Worm (Caenorhabditis elegans) whole organism, L2 larva: ENCODE measurements around the gene K09H11.11.
A peak's percentile ranks its signal among the peaks of the same experiment; 100 is the strongest.

Source experiments
- F13H6.1 ChIP-seq: sonication (generic microtip); optimal IDR thresholded peaks from 2 replicates; lab custom pipeline; 2016; ENCODE audit warnings: missing genetic modification characterization, missing compliant biosample characterization
- R02D3.7 ChIP-seq: fragments of 150-350 bp; optimal IDR thresholded peaks from 2 replicates; lab custom pipeline; 2014; ENCODE audit warnings: missing biosample characterization, missing genetic modification characterization
- Y55F3AM.14 ChIP-seq: fragments of 200-800 bp; sonication (Bioruptor generic); optimal IDR thresholded peaks from 2 replicates; lab custom pipeline; 2018; ENCODE audit warnings: mild to moderate bottlenecking, missing genetic modification characterization, missing compliant biosample characterization
- ZK546.5 ChIP-seq: sonication (generic microtip); optimal IDR thresholded peaks from 2 replicates; lab custom pipeline; 2017; ENCODE audit warnings: missing biosample characterization, missing genetic modification characterization
- blmp-1 ChIP-seq: sonication (generic microtip); optimal IDR thresholded peaks from 2 replicates; lab custom pipeline; 2017; ENCODE audit warnings: missing genetic modification characterization, mild to moderate bottlenecking, missing compliant biosample characterization, antibody characterized with exemption, moderate library complexity; ENCODE audit not compliant: insufficient read depth
- ceh-82 ChIP-seq: fragments of 150-350 bp; optimal IDR thresholded peaks from 2 replicates; lab custom pipeline; 2014; ENCODE audit warnings: missing biosample characterization, missing genetic modification characterization
- crh-2 ChIP-seq: sonication (generic microtip); optimal IDR thresholded peaks from 2 replicates; lab custom pipeline; 2017; ENCODE audit warnings: missing biosample characterization, missing genetic modification characterization
- dmd-4 ChIP-seq: sonication (generic microtip); optimal IDR thresholded peaks from 2 replicates; lab custom pipeline; 2017; ENCODE audit warnings: missing biosample characterization, missing genetic modification characterization
- egl-27 ChIP-seq: sonication (generic microtip); optimal IDR thresholded peaks from 3 replicates; lab custom pipeline; 2017; ENCODE audit warnings: missing biosample characterization, missing genetic modification reagents, missing genetic modification characterization
- elt-1 ChIP-seq: fragments of 150-350 bp; optimal IDR thresholded peaks from 2 replicates; lab custom pipeline; 2014; ENCODE audit warnings: missing biosample characterization, missing genetic modification characterization
- fos-1 ChIP-seq: fragments of 150-350 bp; optimal IDR thresholded peaks from 2 replicates; lab custom pipeline; 2014; ENCODE audit warnings: missing biosample characterization, missing genetic modification characterization
- gmeb-1 ChIP-seq: fragments of 150-350 bp; optimal IDR thresholded peaks from 2 replicates; lab custom pipeline; 2014; ENCODE audit warnings: missing biosample characterization, missing genetic modification characterization
- lin-13 ChIP-seq: fragments of 150-350 bp; optimal IDR thresholded peaks from 2 replicates; lab custom pipeline; 2014; ENCODE audit warnings: missing biosample characterization, missing genetic modification reagents, missing genetic modification characterization
- lin-39 ChIP-seq: fragments of 150-350 bp; optimal IDR thresholded peaks from 2 replicates; lab custom pipeline; 2014; ENCODE audit warnings: missing biosample characterization, missing genetic modification reagents, missing genetic modification characterization
- lsy-2 ChIP-seq, 2 experiments: fragments of 150-350 bp in 1 of 2; sonication (generic microtip) in 1 of 2; optimal IDR thresholded peaks; 2 replicates each; lab custom pipeline; 2014 to 2017; ENCODE audit warnings: missing biosample characterization in 2 of 2, missing genetic modification characterization in 2 of 2
- mab-5 ChIP-seq: fragments of 150-350 bp; optimal IDR thresholded peaks from 2 replicates; lab custom pipeline; 2014; ENCODE audit warnings: missing biosample characterization, missing genetic modification characterization
- mbf-1 ChIP-seq: sonication (generic microtip); optimal IDR thresholded peaks from 2 replicates; lab custom pipeline; 2017; ENCODE audit warnings: missing biosample characterization, missing genetic modification characterization
- mdl-1 ChIP-seq, 2 experiments: fragments of 150-350 bp in 1 of 2; sonication (generic microtip) in 1 of 2; optimal IDR thresholded peaks; 2 replicates each; lab custom pipeline; 2017; ENCODE audit warnings: missing biosample characterization in 2 of 2, missing genetic modification characterization in 2 of 2
- nhr-12 ChIP-seq: fragments of 150-350 bp; optimal IDR thresholded peaks from 2 replicates; lab custom pipeline; 2014; ENCODE audit warnings: missing biosample characterization, missing genetic modification characterization
- nhr-129 ChIP-seq: fragments of 150-350 bp; optimal IDR thresholded peaks from 2 replicates; lab custom pipeline; 2014; ENCODE audit warnings: missing biosample characterization, missing genetic modification characterization
- nhr-21 ChIP-seq: fragments of 150-350 bp; optimal IDR thresholded peaks from 2 replicates; lab custom pipeline; 2014; ENCODE audit warnings: missing biosample characterization, missing genetic modification characterization
- nhr-23 ChIP-seq: fragments of 150-350 bp; optimal IDR thresholded peaks from 2 replicates; lab custom pipeline; 2014; ENCODE audit warnings: missing biosample characterization, missing genetic modification reagents, missing genetic modification characterization
- nhr-237 ChIP-seq: fragments of 150-350 bp; optimal IDR thresholded peaks from 2 replicates; lab custom pipeline; 2014; ENCODE audit warnings: missing biosample characterization, missing genetic modification characterization
- nhr-25 ChIP-seq: fragments of 150-350 bp; sonication (generic microtip); optimal IDR thresholded peaks from 3 replicates; lab custom pipeline; 2014; ENCODE audit warnings: missing biosample characterization, missing genetic modification characterization
- nhr-77 ChIP-seq: fragments of 150-350 bp; optimal IDR thresholded peaks from 2 replicates; lab custom pipeline; 2014; ENCODE audit warnings: missing biosample characterization, missing genetic modification characterization
- peb-1 ChIP-seq: fragments of 150-350 bp; optimal IDR thresholded peaks from 2 replicates; lab custom pipeline; 2014; ENCODE audit warnings: missing biosample characterization, missing genetic modification characterization
- sem-4 ChIP-seq: fragments of 150-350 bp; optimal IDR thresholded peaks from 2 replicates; lab custom pipeline; 2014; ENCODE audit warnings: missing biosample characterization, missing genetic modification reagents, missing genetic modification characterization
- skn-1 ChIP-seq: sonication (generic microtip); optimal IDR thresholded peaks from 2 replicates; lab custom pipeline; 2017; ENCODE audit warnings: missing biosample characterization, missing genetic modification characterization
- sma-3 ChIP-seq: sonication (generic microtip); optimal IDR thresholded peaks from 2 replicates; lab custom pipeline; 2016; ENCODE audit warnings: missing genetic modification reagents, missing genetic modification characterization, missing compliant biosample characterization
- sma-9 ChIP-seq, 2 experiments: fragments of 150-350 bp in 1 of 2; sonication (generic microtip) in 1 of 2; optimal IDR thresholded peaks; 2 replicates each; lab custom pipeline; 2014 to 2016; ENCODE audit warnings: missing genetic modification characterization in 2 of 2, mild to moderate bottlenecking in 1 of 2, missing biosample characterization in 1 of 2, missing compliant biosample characterization in 1 of 2, missing genetic modification reagents in 1 of 2, moderate library complexity in 1 of 2
- snpc-4 ChIP-seq: fragments of 150-350 bp; optimal IDR thresholded peaks from 2 replicates; lab custom pipeline; 2014; ENCODE audit warnings: missing biosample characterization, missing genetic modification characterization
- unc-39 ChIP-seq: fragments of 150-350 bp; optimal IDR thresholded peaks from 2 replicates; lab custom pipeline; 2014; ENCODE audit warnings: missing biosample characterization, missing genetic modification characterization
- unc-55 ChIP-seq: fragments of 150-350 bp; sonication (generic microtip); optimal IDR thresholded peaks from 3 replicates; lab custom pipeline; 2014; ENCODE audit warnings: missing biosample characterization, missing genetic modification reagents, missing genetic modification characterization
- unc-62 ChIP-seq: fragments of 150-350 bp; optimal IDR thresholded peaks from 2 replicates; lab custom pipeline; 2014; ENCODE audit warnings: missing biosample characterization, missing genetic modification reagents, missing genetic modification characterization
- ztf-1 ChIP-seq: fragments of 200-800 bp; sonication (Bioruptor generic); conservative IDR thresholded peaks from 2 replicates; pipeline ENCODE4 v1.3.6; 2022; ENCODE audit warnings: missing genetic modification characterization, missing compliant biosample characterization
- ztf-11 ChIP-seq: sonication (generic microtip); optimal IDR thresholded peaks from 2 replicates; lab custom pipeline; 2017; ENCODE audit warnings: missing biosample characterization, missing genetic modification characterization
- ztf-4 ChIP-seq: fragments of 150-350 bp; optimal IDR thresholded peaks from 2 replicates; lab custom pipeline; 2014; ENCODE audit warnings: missing biosample characterization, missing genetic modification characterization

The K09H11.11 gene

DNA sequence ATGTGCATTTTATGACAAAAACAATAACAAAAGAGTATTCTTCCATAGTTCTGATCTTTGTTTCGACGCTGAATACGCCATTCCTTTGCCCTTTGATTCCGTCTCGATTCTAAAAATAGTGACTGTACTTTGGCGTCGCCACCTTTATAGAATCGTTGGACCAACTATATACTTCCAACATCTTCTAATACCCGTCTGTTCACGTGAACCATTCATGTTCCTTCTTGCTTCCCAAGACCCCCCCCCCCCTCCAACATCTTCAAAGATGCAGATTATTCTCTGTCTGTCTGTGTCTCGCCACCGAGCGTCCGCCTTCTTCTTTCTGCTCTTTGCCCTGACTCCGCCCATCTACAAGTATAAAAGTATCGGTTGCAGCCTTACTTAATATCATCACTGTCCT is 14.9 kb upstream of the K09H11.11 start:
- no peak for TF ChIP-seq sma-3 (GFP tag; lab: Kevin White, UChicago)
- TF ChIP-seq mab-5 (tag; lab: Kevin White, UChicago) = no peak
- TF ChIP-seq nhr-12 (tag; lab: Kevin White, UChicago) = no peak
- no peak for TF ChIP-seq skn-1 (tag; lab: Kevin White, UChicago)
- TF ChIP-seq R02D3.7 = no peak
- no peak for TF ChIP-seq mdl-1 (tag; optimal IDR thresholded peaks at IDR 0.05; lab: Kevin White, UChicago)
- no peak for TF ChIP-seq unc-62 (GFP tag; lab: Kevin White, UChicago)
- TF ChIP-seq nhr-23 (tag; lab: Kevin White, UChicago) = no peak
- no peak for TF ChIP-seq unc-55 (GFP tag; lab: Kevin White, UChicago)
- no peak for TF ChIP-seq unc-39 (tag; lab: Kevin White, UChicago)
- no peak for TF ChIP-seq ztf-11
- no peak for TF ChIP-seq lin-39 (tag; lab: Kevin White, UChicago)
- no peak for TF ChIP-seq F13H6.1 (tag; lab: Kevin White, UChicago)

DNA sequence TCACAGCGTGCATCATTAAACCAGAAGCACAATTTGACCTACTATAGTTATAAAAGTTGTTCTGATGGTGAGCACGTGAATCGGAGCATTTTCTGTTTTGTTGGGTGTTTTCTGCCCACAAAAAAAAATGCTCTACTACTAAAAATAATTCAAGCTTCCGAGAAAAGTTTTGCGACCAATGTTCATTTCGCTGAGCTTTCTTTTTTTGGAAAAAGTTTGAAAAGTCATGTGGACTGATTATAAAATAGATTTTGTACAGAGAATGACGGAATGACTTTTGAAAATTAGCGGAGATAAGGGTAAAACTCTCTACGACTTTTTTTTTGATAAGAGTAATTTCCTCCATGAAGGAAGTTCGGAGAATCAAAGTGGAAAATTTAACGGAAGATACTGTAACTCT is 14.4 kb upstream of the K09H11.11 start:
- no peak for TF ChIP-seq ceh-82
- no peak for TF ChIP-seq nhr-23 (tag; lab: Kevin White, UChicago)
- no peak for TF ChIP-seq lin-13 (GFP tag; lab: Kevin White, UChicago)
- TF ChIP-seq sma-9 (GFP tag; optimal IDR thresholded peaks at IDR 0.05; lab: Kevin White, UChicago) = peak; percentile 54
- TF ChIP-seq sma-9 (tag; optimal IDR thresholded peaks at IDR 0.05; lab: Kevin White, UChicago) = no peak
- TF ChIP-seq snpc-4 (tag; lab: Kevin White, UChicago) = no peak
- TF ChIP-seq peb-1 = no peak
- TF ChIP-seq ztf-1 (GFP tag; lab: Robert Waterston, UW) = no peak
- peak; percentile 41 for TF ChIP-seq fos-1 (tag; lab: Kevin White, UChicago)
- peak; percentile 20 for TF ChIP-seq crh-2 (tag; lab: Kevin White, UChicago)
- no peak for TF ChIP-seq nhr-77 (tag; lab: Kevin White, UChicago)

ce11 chrV:5768292-5768695 is 13.2 kb upstream of the K09H11.11 start:
- TF ChIP-seq ztf-4 (tag; lab: Kevin White, UChicago) (no peak), mab-5 (tag; lab: Kevin White, UChicago) (peak; percentile 19), nhr-25 (peak; percentile 49), nhr-237 (tag; lab: Kevin White, UChicago) (no peak), unc-55 (GFP tag; lab: Kevin White, UChicago) (no peak), dmd-4 (no peak), nhr-12 (tag; lab: Kevin White, UChicago) (no peak), lin-39 (tag; lab: Kevin White, UChicago) (no peak), sem-4 (tag; lab: Kevin White, UChicago) (peak; percentile 17), Y55F3AM.14 (GFP tag; lab: Kevin White, UChicago) (peak; percentile 39), blmp-1 (tag; lab: Kevin White, UChicago) (peak; percentile 81), egl-27 (tag; lab: Kevin White, UChicago) (peak; percentile 78), fos-1 (tag; lab: Kevin White, UChicago) (peak; percentile 39), lsy-2 (tag; optimal IDR thresholded peaks at IDR 0.05; lab: Kevin White, UChicago) (peak in 1 of 2 experiments; percentile 19), nhr-129 (tag; lab: Kevin White, UChicago) (peak; percentile 62), nhr-21 (tag; lab: Kevin White, UChicago) (peak; percentile 94), sma-3 (GFP tag; lab: Kevin White, UChicago) (peak; percentile 94), mdl-1 (tag; optimal IDR thresholded peaks at IDR 0.05; lab: Kevin White, UChicago) (peak; percentile 77 to 78), mbf-1 (no peak), gmeb-1 (tag; lab: Kevin White, UChicago) (peak; percentile 57), elt-1 (tag; lab: Kevin White, UChicago) (no peak), F13H6.1 (tag; lab: Kevin White, UChicago) (peak; percentile 90), sma-9 (GFP tag; optimal IDR thresholded peaks at IDR 0.05; lab: Kevin White, UChicago) (peak; percentile 92), sma-9 (tag; optimal IDR thresholded peaks at IDR 0.05; lab: Kevin White, UChicago) (peak; percentile 10), crh-2 (tag; lab: Kevin White, UChicago) (peak; percentile 63), lin-13 (GFP tag; lab: Kevin White, UChicago) (no peak)

DNA sequence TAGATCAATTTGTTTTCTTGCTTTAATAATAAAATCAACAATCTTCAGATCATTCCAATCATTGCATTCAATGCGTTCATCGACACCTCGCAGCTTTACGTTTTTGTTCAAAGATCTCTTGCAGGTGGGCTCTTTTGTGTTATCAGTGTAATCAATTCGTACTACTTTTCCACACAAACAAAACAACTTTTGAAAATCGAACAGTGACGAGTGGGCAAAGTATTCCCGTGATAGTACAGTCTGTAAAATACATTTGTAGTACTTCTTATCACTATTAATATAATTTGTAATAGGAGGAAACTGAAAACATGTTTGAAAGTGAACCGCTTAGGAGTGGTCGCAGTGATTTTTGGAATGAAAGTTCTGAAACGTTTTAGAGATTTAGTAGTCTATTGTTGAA is 10.0 kb upstream of the K09H11.11 start, which contains the start of gene pgph-2:
TSS of gene pgph-2 (plus strand) at position 47 of the 400 bp plus-strand sequence.
- TF ChIP-seq peb-1 = no peak
- no peak for TF ChIP-seq elt-1 (tag; lab: Kevin White, UChicago)
- peak; percentile 2 for TF ChIP-seq crh-2 (tag; lab: Kevin White, UChicago)
- no peak for TF ChIP-seq ZK546.5 (tag; lab: Kevin White, UChicago)
- peak; percentile 25 for TF ChIP-seq sma-9 (GFP tag; optimal IDR thresholded peaks at IDR 0.05; lab: Kevin White, UChicago)
- no peak for TF ChIP-seq sma-9 (tag; optimal IDR thresholded peaks at IDR 0.05; lab: Kevin White, UChicago)
